Fruit fly (Drosophila melanogaster): ENCODE measurements around the gene CG9917.

The CG9917 gene

DNA sequence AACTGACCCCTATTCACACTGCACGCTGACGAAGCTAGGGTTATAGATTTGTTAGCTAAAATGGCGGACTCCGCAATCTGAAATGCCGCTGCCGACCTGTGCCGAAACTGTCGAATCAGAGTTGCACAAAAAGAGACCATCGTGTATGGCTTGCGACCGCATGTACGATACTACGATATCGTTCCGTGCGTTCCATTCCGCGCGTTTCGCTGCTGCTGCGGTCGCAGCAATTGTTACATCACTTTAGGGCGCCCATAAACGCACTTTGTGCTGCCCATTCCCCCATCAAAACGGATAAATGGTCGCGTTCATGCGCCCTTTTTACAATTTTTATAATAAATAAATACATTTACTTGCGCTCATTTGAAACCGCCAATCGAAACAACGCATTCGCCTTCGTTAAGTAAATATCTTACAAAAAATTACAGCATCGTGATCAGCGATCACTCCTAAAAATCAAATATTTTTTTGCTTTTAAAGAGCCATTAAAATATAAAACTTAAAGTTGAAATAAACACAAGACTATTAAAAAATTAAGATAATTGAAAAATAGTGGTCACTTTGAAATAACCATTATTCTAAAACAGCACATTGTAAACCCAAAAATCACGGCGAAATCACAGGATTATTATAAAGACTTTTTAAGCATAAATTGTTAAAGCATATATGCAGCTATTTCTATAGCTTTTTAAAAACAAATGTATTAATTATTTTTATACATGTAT lies 2.7 kb downstream of the CG9917 start, which contains the start of gene Cyp1 (continued):
- TF ChIP-seq hbn (GFP tag; IDR thresholded peaks at IDR 0.05; ENCODE audit: partially characterized antibody): peak; percentile 66
- no peak for TF ChIP-seq CG6854 (GFP tag; optimal IDR thresholded peaks at IDR 0.05)
- TF ChIP-seq D19A (tag; optimal IDR thresholded peaks at IDR 0.05): no peak
- TF ChIP-seq Atf3 (GFP tag; optimal IDR thresholded peaks at IDR 0.05): no peak
- TF ChIP-seq ind (GFP tag; optimal IDR thresholded peaks at IDR 0.05): peak; percentile 11
- peak; percentile 90 for TF ChIP-seq amos (GFP tag; IDR thresholded peaks at IDR 0.05; ENCODE audit: partially characterized antibody)
- no peak for TF ChIP-seq CG12942 (GFP tag; optimal IDR thresholded peaks at IDR 0.05)
- no peak for TF ChIP-seq Dek (tag; optimal IDR thresholded peaks at IDR 0.05)
- TF ChIP-seq eyg (GFP tag; optimal IDR thresholded peaks at IDR 0.05): no peak
- no peak for TF ChIP-seq CG17385 (GFP tag; optimal IDR thresholded peaks at IDR 0.05)
- TF ChIP-seq grau (tag; optimal IDR thresholded peaks at IDR 0.05): peak; percentile 27
- peak; percentile 63 for TF ChIP-seq ranshi (GFP tag; IDR thresholded peaks at IDR 0.05)
- peak; percentile 13 for TF ChIP-seq CG18262 (tag; optimal IDR thresholded peaks at IDR 0.05)
- no peak for TF ChIP-seq CG15696 (tag; optimal IDR thresholded peaks at IDR 0.05)
- no peak for TF ChIP-seq corto (GFP tag; optimal IDR thresholded peaks at IDR 0.05)
- TF ChIP-seq emc (GFP tag; optimal IDR thresholded peaks at IDR 0.05): no peak
- 0 out of 2 replicates have a peak, but pooled peaks have one; percentile 23 for TF ChIP-seq klu (GFP tag; IDR thresholded peaks at IDR 0.05)
- no peak for TF ChIP-seq Poxn (GFP tag; IDR thresholded peaks at IDR 0.05)
- no peak for TF ChIP-seq fd102C (GFP tag; optimal IDR thresholded peaks at IDR 0.05)
- no peak for TF ChIP-seq Hand (GFP tag; optimal IDR thresholded peaks at IDR 0.05)
- no peak for TF ChIP-seq cad (GFP tag; optimal IDR thresholded peaks at IDR 0.05)
- 0 out of 2 replicates have a peak, but pooled peaks have one; percentile 8 for TF ChIP-seq toy (GFP tag; IDR thresholded peaks at IDR 0.05)
- TF ChIP-seq CG3847 (GFP tag; IDR thresholded peaks at IDR 0.05): peak; percentile 58; the same call in 1 of the 2 replicates
- no peak for TF ChIP-seq CG1792 (GFP tag; optimal IDR thresholded peaks at IDR 0.05)
- 0 out of 2 replicates have a peak, but pooled peaks have one; percentile 19 for TF ChIP-seq sens-2 (GFP tag; IDR thresholded peaks at IDR 0.05)
- no peak for TF ChIP-seq CTCF (GFP tag; optimal IDR thresholded peaks at IDR 0.05)
- TF ChIP-seq jing (GFP tag; optimal IDR thresholded peaks at IDR 0.05): no peak
- TF ChIP-seq grn (GFP tag; optimal IDR thresholded peaks at IDR 0.05): no peak
- no peak for TF ChIP-seq CG16863 (GFP tag; optimal IDR thresholded peaks at IDR 0.05)
- peak; percentile 58; the same call in 1 of the 3 replicates for TF ChIP-seq CG34422 (GFP tag; IDR thresholded peaks at IDR 0.05)
- no peak; the same call in 1 of the 2 replicates for TF ChIP-seq ara (GFP tag; IDR thresholded peaks at IDR 0.05)
- TF ChIP-seq al (GFP tag; IDR thresholded peaks at IDR 0.05): 0 out of 2 replicates have a peak, but pooled peaks have one; percentile 26
- TF ChIP-seq Ets97D (GFP tag; optimal IDR thresholded peaks at IDR 0.05): peak; percentile 86
- peak; percentile 94 for TF ChIP-seq CG30020 (tag; optimal IDR thresholded peaks at IDR 0.05)
- TF ChIP-seq ken (GFP tag; IDR thresholded peaks at IDR 0.05): peak; percentile 47; the same call in 1 of the 3 replicates
- TF ChIP-seq Dp (GFP tag; optimal IDR thresholded peaks at IDR 0.05): peak; percentile 51
- no peak for TF ChIP-seq CG3163 (GFP tag; optimal IDR thresholded peaks at IDR 0.05)
- TF ChIP-seq HmgZ (tag; optimal IDR thresholded peaks at IDR 0.05): peak; percentile 24
- TF ChIP-seq Rx (GFP tag; IDR thresholded peaks at IDR 0.05): no peak
- TF ChIP-seq trem (tag; optimal IDR thresholded peaks at IDR 0.05): peak; percentile 38
- TF ChIP-seq onecut (GFP tag; IDR thresholded peaks at IDR 0.05): peak; percentile 48; the same call in 1 of the 2 replicates
- peak; percentile 73; the same call in 1 of the 2 replicates for TF ChIP-seq NFAT (GFP tag; IDR thresholded peaks at IDR 0.05)
- TF ChIP-seq BtbVII (GFP tag; optimal IDR thresholded peaks at IDR 0.05): no peak
- peak; percentile 60 for TF ChIP-seq CG12659 (GFP tag; optimal IDR thresholded peaks at IDR 0.05)
- no peak for TF ChIP-seq Gsc (GFP tag; IDR thresholded peaks at IDR 0.05)
- TF ChIP-seq Hmr (GFP tag; optimal IDR thresholded peaks at IDR 0.05): peak; percentile 56
- no peak for TF ChIP-seq Neu2 (GFP tag; optimal IDR thresholded peaks at IDR 0.05; ENCODE audit: borderline replicate concordance)
- TF ChIP-seq CG10462 (GFP tag; optimal IDR thresholded peaks at IDR 0.05): no peak
- TF ChIP-seq CG8924 (tag; optimal IDR thresholded peaks at IDR 0.05): peak; percentile 10
- no peak for TF ChIP-seq Hsf (GFP tag; optimal IDR thresholded peaks at IDR 0.05)
